Worm (Caenorhabditis elegans): ENCODE measurements around the gene R02F11.9.

R02F11.9 gene

DNA sequence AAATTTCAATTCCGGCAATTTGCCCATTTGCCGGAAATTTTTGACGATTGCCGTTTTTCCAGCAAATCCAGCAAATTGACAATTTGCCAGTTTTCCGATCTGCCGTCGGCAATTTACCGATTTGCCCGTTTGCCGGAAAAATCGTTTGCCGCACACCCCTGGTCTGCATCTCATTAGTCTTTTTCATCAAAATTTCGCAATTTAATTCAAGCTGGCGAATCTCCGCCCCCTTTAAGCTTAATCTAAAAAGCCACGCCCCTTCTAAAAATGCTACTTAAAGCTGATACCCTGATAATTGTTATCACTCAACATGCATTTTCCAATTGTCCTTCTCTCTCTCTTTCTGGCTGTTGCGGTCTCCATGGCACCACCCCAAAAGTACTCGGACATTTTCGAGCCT, 4.0 kb upstream of the R02F11.9 start, which contains the start of gene Y60C6A.1:
TSS of gene Y60C6A.1 (plus strand) at position 301 of the 400 bp plus-strand sequence.
- no peak for TF ChIP-seq unc-62 (GFP tag; optimal IDR thresholded peaks at IDR 0.05)

DNA sequence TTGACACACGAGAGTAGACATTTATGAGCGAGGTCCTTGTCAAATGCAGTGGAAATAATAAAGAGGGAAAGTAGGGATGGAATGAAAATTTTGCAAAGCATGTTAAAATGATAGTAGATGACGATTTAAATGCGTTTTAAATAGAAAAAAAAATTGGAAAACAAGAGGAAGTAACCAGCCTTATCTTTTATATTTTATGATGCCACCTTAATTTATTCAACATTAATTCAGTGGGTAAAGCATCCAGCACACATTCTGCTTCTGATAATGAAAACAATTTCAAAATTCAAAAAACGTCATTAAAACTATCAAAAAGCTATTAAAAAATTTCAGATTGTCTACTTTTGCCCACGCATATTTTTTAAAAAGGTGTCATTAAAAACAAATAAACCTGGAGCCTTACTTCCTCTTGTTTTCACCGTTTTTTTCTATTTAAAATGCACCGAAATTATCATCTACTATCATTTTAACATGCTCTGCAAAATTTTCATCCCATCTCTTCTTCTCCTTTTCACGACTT, 1.9 kb upstream of the R02F11.9 start, which contains the start of the genes Y60C6A.2 and Y60C6A.3:
TSS of gene Y60C6A.2 (minus strand) at position 101 of the 520 bp plus-strand sequence.
TSS of gene Y60C6A.3 (plus strand) at position 470 of the 520 bp plus-strand sequence.
- TF ChIP-seq unc-62 (GFP tag; optimal IDR thresholded peaks at IDR 0.05), result no peak

DNA sequence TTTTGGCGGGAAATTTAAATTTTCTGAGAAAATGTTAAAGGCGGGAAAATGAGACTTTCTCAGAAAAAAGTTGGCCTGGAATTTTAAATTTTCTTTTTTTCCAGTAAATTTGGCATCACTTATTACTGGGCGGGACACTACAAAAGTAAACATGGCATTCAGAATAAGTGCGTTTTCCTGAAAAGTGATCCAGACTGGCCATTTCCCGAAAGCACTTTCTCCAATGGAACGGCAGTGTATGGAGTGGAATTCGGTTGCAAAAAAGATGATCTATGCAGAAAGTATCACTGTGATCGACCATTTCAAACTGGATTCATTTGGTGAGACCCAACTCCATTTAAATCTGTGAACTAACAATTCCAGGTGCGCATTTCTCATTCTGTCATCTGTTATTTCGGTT, 570 bp downstream of the R02F11.9 start:
- TF ChIP-seq unc-62 (GFP tag; optimal IDR thresholded peaks at IDR 0.05), result no peak

DNA sequence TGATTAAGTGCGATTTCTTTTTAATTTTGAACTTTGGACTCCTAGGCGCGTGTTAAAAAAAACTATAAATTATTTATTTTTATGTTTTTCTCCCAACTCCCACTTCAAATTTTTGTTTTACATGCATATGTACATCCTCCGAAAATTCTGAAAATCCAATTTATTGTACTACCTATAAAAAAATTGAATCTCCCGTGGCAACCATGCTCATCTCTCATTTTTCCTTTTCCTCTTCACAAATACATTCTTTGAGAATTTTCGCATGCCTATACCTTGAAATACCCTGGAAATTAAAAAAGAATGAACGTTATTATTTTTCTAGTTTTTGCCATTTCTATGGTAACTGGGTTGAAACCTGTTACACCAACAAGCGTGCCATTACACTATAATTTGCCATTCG, 1.6 kb downstream of the R02F11.9 start, which contains the start of gene R02F11.10:
TSS of gene R02F11.10 (plus strand) at position 301 of the 400 bp plus-strand sequence.
- TF ChIP-seq unc-62 (GFP tag; optimal IDR thresholded peaks at IDR 0.05), result no peak

DNA sequence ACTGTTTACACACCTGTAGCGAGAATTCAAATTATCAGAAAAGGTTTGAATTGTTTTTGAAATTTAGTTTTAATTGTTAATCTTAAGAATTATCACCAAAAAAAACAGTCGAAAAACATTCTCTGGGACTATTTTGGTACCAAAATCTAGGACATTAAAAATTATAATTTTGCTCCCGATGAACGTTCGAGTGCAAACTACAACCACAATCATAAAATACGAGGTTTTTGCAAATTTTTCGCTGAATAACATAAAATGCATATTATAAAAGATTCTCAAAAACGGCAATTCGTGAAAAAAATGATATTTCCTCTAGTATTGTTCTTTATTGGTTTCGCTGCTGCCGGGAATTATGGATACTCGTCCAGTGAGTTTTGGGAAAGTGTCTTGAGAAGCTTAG, 3.1 kb downstream of the R02F11.9 start, which contains the start of gene R02F11.12:
TSS of gene R02F11.12 (plus strand) at position 301 of the 400 bp plus-strand sequence.
- TF ChIP-seq unc-62 (GFP tag; optimal IDR thresholded peaks at IDR 0.05), result no peak

DNA sequence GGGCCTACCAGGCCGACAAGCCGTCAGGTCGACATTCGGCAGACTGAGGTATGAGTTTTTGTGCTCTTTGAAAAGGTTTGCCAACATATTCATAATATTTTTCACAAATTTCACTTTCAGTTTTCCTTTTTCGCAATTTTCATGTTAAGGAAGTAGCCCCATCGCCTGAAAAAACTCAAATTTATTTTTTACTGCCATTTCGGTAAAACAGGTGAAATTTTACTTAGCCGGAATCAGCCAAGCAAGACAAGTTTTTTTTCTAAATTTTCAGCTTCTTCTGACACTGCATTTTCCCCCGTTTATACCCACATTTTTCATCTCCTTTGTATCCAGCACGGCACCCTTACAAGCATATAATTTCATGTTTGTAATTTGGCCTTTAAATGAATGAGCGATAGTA, 4.3 kb downstream of the R02F11.9 start, which contains the start of gene R02F11.11:
TSS of gene R02F11.11 (plus strand) at position 301 of the 400 bp plus-strand sequence.
- no peak for TF ChIP-seq unc-62 (GFP tag; optimal IDR thresholded peaks at IDR 0.05)

DNA sequence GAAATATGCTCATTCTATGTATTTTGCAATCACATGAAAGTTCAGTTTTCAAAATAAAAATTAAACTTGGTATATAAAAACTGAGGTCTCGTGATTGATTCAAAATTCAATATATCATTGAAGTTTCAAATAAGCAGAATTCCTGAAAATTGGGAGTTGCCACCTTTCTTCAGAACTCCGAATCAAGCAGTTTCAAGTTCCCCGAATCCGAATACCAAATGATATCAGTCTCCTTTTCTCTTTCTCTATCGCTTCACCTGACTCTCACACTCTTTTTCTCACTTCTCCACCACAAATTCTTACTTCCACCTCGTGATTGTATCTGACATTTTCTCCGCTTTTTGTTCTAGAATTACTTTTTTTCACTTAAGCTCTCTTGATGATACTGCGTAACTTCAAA, 7.0 kb downstream of the R02F11.9 start, which contains the start of gene R02F11.2:
TSS of gene R02F11.2 (plus strand) at position 292 of the 400 bp plus-strand sequence.
- no peak for TF ChIP-seq unc-62 (GFP tag; optimal IDR thresholded peaks at IDR 0.05)

DNA sequence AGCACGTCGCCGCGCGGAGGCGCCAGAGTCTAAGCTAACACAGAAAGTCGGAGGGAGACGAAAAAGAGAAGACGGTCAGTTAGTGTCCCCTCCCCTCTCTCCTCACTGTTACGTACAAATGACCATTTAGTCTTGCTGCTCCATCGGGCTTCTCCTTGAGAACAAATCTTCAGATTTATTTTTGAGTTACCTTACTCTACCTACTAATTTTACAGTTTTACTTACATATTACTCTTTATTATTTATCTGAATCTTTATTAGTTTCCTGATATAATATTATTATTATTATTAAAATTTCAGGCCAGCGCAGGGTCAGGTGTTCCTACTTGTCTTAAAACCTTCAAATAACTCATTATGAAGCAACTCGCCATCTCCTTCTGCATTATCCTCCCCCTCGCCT, 13.5 kb downstream of the R02F11.9 start, which contains the start of gene R02F11.1:
TSS of gene R02F11.1 (plus strand) at position 301 of the 400 bp plus-strand sequence.
- TF ChIP-seq unc-62 (GFP tag; optimal IDR thresholded peaks at IDR 0.05), result no peak

DNA sequence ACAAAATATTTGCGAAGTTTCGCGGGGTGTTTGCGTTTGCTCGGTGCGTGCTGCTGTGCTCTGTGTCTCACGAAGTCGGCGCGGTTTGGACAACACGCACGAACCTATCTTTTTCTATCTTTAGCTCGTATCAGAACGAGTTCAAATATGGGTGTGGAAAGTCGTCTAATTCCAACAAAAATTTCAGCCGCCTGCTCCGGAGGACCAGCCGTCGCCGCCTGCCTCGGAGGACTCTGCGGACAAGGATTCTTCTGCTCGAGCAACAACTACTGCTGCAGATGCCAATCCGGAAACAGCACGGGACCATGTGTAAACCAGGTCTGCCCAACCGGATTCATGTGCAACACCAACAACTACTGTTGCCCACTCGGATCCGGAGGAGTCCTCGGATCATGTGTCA, 14.7 kb downstream of the R02F11.9 start:
- no peak for TF ChIP-seq unc-62 (GFP tag; optimal IDR thresholded peaks at IDR 0.05)

DNA sequence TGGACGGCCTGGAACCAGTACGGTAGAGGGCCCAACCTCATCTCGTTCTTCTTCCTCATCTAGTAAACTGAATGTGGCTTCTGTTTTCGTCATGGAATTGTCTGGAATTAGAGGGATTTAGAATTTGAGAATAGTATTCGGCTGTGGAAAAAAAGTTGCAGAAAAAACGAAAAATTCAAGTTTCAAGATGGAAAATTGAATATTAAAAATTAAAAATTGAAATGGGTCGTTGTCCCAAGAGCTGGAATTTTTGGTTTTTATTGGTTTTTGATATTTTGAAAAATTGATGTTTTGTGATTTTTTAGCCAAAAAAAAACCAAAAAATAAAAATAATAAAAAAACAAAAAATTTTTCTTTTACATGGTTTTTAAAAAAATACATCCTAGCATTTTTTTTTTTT, 18.6 kb downstream of the R02F11.9 start, which contains the start of gene R02F11.3:
TSS of gene R02F11.3 (minus strand) at position 101 of the 400 bp plus-strand sequence.
- no peak for TF ChIP-seq unc-62 (GFP tag; optimal IDR thresholded peaks at IDR 0.05)

DNA sequence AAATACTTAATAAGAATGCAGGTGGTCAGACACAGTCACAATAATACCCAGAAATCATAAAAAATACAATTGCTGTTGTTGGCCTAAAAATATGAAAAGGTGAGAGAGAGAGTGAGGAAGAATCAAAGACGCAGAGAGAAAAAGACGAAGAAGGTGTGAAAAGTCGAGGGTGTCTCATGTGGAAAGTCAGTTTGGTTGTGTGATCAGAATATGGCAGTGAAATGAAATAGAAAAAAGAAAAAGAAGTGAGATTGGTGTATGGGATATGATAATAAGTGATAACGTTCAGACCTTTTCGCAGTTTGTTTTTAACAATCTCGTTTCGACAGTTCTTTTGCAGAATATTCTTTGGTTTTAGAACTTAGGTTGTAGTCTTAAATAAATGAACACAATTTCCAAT, 19.6 kb downstream of the R02F11.9 start:
- TF ChIP-seq unc-62 (GFP tag; optimal IDR thresholded peaks at IDR 0.05), result no peak

DNA sequence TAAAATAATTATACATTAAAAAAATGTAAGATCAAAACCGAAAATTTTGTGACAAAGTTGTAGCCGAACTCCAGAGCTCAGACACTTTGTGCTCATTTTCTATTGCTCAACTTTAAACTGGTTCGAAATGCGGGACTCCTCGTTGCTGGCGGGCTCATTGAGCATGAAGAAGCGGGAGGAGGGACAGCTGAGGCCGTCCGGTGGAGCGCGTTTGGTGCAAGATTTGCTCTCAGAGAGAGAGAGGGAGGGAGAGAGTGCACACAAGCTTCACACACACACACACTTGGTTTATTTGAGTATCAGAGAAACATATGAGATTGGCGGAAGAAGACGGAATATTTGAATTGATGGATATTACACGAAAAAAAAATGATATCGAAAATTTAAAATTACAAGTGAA, 23.4 kb downstream of the R02F11.9 start:
- TF ChIP-seq unc-62 (GFP tag; optimal IDR thresholded peaks at IDR 0.05), result no peak

DNA sequence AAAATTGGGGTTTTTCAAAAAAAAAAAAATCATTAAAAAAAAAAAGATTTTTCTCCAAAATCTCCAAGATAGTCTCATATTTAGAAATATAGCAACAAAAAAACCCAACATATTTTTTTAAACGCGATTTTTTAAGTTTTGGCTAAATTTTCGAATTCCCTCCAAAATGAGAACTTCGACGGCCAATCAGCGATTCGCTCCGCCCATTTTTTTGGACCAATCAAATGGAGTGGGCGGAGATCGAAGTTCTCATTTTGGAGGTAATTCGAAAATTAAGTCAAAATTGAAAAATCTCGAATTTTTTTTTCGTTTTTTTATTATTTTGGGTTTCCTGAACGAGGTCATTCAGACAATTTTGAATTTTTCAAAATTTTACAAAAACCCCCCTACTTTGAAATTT, 26.6 kb downstream of the R02F11.9 start:
- TF ChIP-seq unc-62 (GFP tag; optimal IDR thresholded peaks at IDR 0.05), result no peak

DNA sequence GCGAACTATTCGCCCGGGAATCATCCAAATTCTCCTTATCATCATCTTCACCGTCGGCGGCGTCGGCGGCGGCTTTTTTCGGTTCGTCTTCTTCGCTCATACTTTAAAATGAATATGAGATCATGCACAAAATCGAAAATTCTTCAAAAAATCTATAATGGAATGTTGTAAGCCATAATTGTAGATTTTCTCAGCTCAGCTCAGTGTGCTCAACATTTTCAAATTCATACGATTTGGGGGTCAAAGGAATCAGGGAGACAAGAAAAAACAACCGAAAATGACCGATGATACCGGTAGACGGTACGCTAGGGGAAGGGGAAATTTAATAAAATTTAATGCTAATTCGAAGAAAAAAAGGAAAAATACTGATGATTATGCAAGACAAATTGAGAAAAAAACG, 31.3 kb downstream of the R02F11.9 start, which contains the start of gene ccep-97:
TSS of gene ccep-97 (minus strand) at position 101 of the 400 bp plus-strand sequence.
- TF ChIP-seq unc-62 (GFP tag; optimal IDR thresholded peaks at IDR 0.05), result no peak

DNA sequence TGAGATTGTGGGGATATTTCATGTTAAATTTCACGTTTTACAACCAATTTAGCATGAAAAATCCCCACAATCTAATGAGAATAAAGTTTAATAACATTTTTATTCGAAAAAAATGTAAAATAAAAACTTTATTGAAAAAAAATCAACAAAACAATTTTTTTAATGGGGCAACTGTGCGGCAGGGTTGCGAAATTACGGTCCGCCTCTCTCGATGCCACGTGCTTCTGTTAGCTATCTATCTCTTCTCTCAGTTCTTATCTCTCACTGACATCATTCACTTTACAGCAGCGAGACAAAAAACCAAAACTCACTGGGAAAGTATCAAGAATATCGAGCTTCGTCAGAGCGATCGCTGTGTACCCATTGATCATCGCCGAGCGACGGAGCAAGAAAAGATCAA, 33.3 kb downstream of the R02F11.9 start:
- TF ChIP-seq unc-62 (GFP tag; optimal IDR thresholded peaks at IDR 0.05), result no peak

DNA sequence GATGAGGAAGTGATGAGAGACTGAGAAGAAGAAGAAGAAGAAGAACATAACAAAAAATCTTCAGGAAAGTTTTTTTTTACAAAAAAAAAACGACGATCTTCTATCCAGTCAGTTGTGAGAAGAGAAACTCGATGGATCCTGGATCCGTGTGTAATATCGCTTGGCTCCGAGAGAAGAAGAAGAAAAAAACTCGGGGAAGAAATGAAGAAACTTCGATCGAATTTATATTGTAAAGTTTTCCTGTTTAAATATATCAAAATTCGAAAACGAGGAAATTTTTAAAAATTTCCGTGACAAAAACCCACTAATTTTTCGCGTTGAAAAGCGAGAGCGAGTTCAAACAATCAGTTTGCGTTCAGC, 36.0 kb downstream of the R02F11.9 start, which contains the start of gene adss-1:
TSS of gene adss-1 (minus strand) at position 101 of the 360 bp plus-strand sequence.
- TF ChIP-seq unc-62 (GFP tag; optimal IDR thresholded peaks at IDR 0.05), result no peak

DNA sequence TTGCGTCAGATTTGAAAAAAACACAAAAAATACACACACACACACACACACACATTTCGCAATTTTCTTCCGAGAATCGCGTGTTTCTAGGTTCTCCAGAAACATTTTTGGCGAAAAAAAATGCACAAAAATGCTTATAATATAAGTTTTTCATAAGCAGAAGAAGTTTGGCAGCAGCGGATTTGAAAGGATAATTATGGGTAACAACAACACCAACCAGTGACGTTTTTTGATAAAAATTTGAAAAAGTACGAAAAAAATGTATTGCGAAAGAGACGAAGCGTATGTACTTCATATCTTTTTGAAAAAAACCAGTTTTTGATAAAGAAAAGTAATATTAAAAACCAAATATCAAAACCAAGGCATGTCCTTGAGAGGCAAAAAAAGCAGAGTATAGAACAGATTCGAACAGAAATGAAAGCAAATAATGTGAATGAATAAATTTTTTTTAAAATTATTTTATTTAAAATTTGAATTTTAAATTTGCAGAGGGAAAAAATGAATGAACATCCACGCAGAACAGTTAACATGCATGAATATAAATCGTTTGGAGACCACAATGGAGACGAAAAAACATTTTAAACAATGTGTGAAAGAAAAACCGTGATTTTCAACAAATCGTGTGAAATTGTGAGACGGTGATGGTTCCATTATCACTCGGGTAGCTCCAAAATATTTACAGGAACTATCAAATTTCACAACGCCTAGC, 36.6 kb downstream of the R02F11.9 start:
- TF ChIP-seq unc-62 (GFP tag; optimal IDR thresholded peaks at IDR 0.05), result no peak
